Fruit fly (Drosophila melanogaster): ENCODE measurements around the gene pic.

pic gene

dm6 chr3R:13078263-13078662 is 26.2 kb downstream of the pic start (continued):
- TF ChIP-seq Sox100B (GFP tag; optimal IDR thresholded peaks at IDR 0.05) (no peak), onecut (GFP tag; IDR thresholded peaks at IDR 0.05) (no peak), al (GFP tag; IDR thresholded peaks at IDR 0.05) (no peak), Blimp-1 (GFP tag; optimal IDR thresholded peaks at IDR 0.05) (no peak), fd96Cb (tag; optimal IDR thresholded peaks at IDR 0.05) (no peak), oc (tag; optimal IDR thresholded peaks at IDR 0.05) (no peak), p53 (GFP tag; optimal IDR thresholded peaks at IDR 0.05) (no peak), sd (tag; optimal IDR thresholded peaks at IDR 0.05) (no peak), mam (GFP tag; optimal IDR thresholded peaks at IDR 0.05) (peak; percentile 31), tgo (GFP tag; IDR thresholded peaks at IDR 0.05) (no peak), CG6683 (GFP tag; optimal IDR thresholded peaks at IDR 0.05) (no peak), CoRest (tag; optimal IDR thresholded peaks at IDR 0.05) (peak; percentile 70), pho (GFP tag; optimal IDR thresholded peaks at IDR 0.05) (peak; percentile 18), pita (GFP tag; optimal IDR thresholded peaks at IDR 0.05) (peak; percentile 66), cwo (GFP tag; optimal IDR thresholded peaks at IDR 0.05) (no peak), sug (tag; optimal IDR thresholded peaks at IDR 0.05) (no peak), Ets97D (GFP tag; optimal IDR thresholded peaks at IDR 0.05) (peak; percentile 36), Dll (GFP tag; IDR thresholded peaks at IDR 0.05; ENCODE audit: partially characterized antibody) (no peak), Dfd (GFP tag; optimal IDR thresholded peaks at IDR 0.05) (no peak), CG10654 (GFP tag; optimal IDR thresholded peaks at IDR 0.05) (no peak), gcm (GFP tag; optimal IDR thresholded peaks at IDR 0.05) (no peak), sob (GFP tag; IDR thresholded peaks at IDR 0.05) (peak; percentile 39; the same call in 1 of the 2 replicates), bowl (GFP tag; IDR thresholded peaks at IDR 0.05) (no peak), salm (tag; optimal IDR thresholded peaks at IDR 0.05) (no peak), nerfin-1 (tag; optimal IDR thresholded peaks at IDR 0.05) (no peak), CG10267 (tag; optimal IDR thresholded peaks at IDR 0.05) (peak; percentile 42), h (optimal IDR thresholded peaks at IDR 0.05) (no peak), D19B (GFP tag; optimal IDR thresholded peaks at IDR 0.05) (no peak), CG15601 (tag; optimal IDR thresholded peaks at IDR 0.05) (peak; percentile 49), CG7987 (GFP tag; optimal IDR thresholded peaks at IDR 0.05) (no peak), HHEX (GFP tag; optimal IDR thresholded peaks at IDR 0.05) (no peak), CG7271 (tag; optimal IDR thresholded peaks at IDR 0.05) (no peak), NfI (GFP tag; optimal IDR thresholded peaks at IDR 0.05) (no peak), CG13424 (tag; optimal IDR thresholded peaks at IDR 0.05) (peak; percentile 46), CG7745 (tag; optimal IDR thresholded peaks at IDR 0.05) (no peak), ttk (GFP tag; IDR thresholded peaks at IDR 0.05) (no peak), sqz (GFP tag; optimal IDR thresholded peaks at IDR 0.05) (no peak), CG30403 (GFP tag; optimal IDR thresholded peaks at IDR 0.05) (peak; percentile 44), nerfin-2 (GFP tag; IDR thresholded peaks at IDR 0.05; ENCODE audit: partially characterized antibody) (no peak), insv (GFP tag; optimal IDR thresholded peaks at IDR 0.05) (peak in 1 of 2 experiments; percentile 74), CG3995 (GFP tag; optimal IDR thresholded peaks at IDR 0.05) (no peak), jing (GFP tag; optimal IDR thresholded peaks at IDR 0.05) (no peak), PHDP (tag; optimal IDR thresholded peaks at IDR 0.05) (peak; percentile 40), CG17612 (GFP tag; IDR thresholded peaks at IDR 0.05) (no peak), lab (GFP tag; optimal IDR thresholded peaks at IDR 0.05) (no peak), dmrt11E (tag; optimal IDR thresholded peaks at IDR 0.05) (peak; percentile 32), CG4282 (GFP tag; optimal IDR thresholded peaks at IDR 0.05) (no peak), CG12219 (GFP tag; optimal IDR thresholded peaks at IDR 0.05) (no peak), Med (GFP tag) (peak; percentile 91), CG31224 (GFP tag; IDR thresholded peaks at IDR 0.05) (no peak), ap (GFP tag; IDR thresholded peaks at IDR 0.05) (no peak)

Data from whole organism, embryonic.